Worm (Caenorhabditis elegans): ENCODE results near the gene ZK697.1.

The ZK697.1 gene

ce11 chrV:1794218-1794617 lies 41.6 kb downstream of the ZK697.1 start, which contains the start of gene F36H9.1:
TSS of gene F36H9.1 (plus strand) at chrV:1794518.
- TF ChIP-seq ref-1 (GFP tag; conservative IDR thresholded peaks at IDR 0.05) (no peak), klf-2 (GFP tag; conservative IDR thresholded peaks at IDR 0.05) (no peak), ztf-23 (GFP tag; IDR thresholded peaks at IDR 0.05) (no peak), cog-1 (tag; optimal IDR thresholded peaks at IDR 0.05) (no peak), med-1 (GFP tag; optimal IDR thresholded peaks at IDR 0.05; ENCODE audit: insufficient read depth) (no peak), T22C8.4 (GFP tag; IDR thresholded peaks at IDR 0.05) (no peak), flt-1 (GFP tag; IDR thresholded peaks at IDR 0.05) (no peak), tab-1 (GFP tag; IDR thresholded peaks at IDR 0.05) (no peak), ztf-29 (GFP tag; IDR thresholded peaks at IDR 0.05) (no peak)

- TF ChIP-seq tab-1 (GFP tag; IDR thresholded peaks at IDR 0.05) (no peak), klf-2 (GFP tag; conservative IDR thresholded peaks at IDR 0.05) (no peak), T22C8.4 (GFP tag; IDR thresholded peaks at IDR 0.05) (no peak), ztf-23 (GFP tag; IDR thresholded peaks at IDR 0.05) (no peak), ref-1 (GFP tag; conservative IDR thresholded peaks at IDR 0.05) (no peak), cog-1 (tag; optimal IDR thresholded peaks at IDR 0.05) (no peak), flt-1 (GFP tag; IDR thresholded peaks at IDR 0.05) (no peak), ztf-29 (GFP tag; IDR thresholded peaks at IDR 0.05) (no peak), med-1 (GFP tag; optimal IDR thresholded peaks at IDR 0.05; ENCODE audit: insufficient read depth) (no peak)
These were observed 45.3 kb downstream of the ZK697.1 start, which contains the start of gene F36H9.10 for ce11 chrV:1797900-1798299. TSS of gene F36H9.10 (plus strand) at chrV:1798200.

- TF ChIP-seq cog-1 (tag; optimal IDR thresholded peaks at IDR 0.05) (no peak), klf-2 (GFP tag; conservative IDR thresholded peaks at IDR 0.05) (no peak), ztf-29 (GFP tag; IDR thresholded peaks at IDR 0.05) (no peak), ref-1 (GFP tag; conservative IDR thresholded peaks at IDR 0.05) (no peak), ztf-23 (GFP tag; IDR thresholded peaks at IDR 0.05) (no peak), med-1 (GFP tag; optimal IDR thresholded peaks at IDR 0.05; ENCODE audit: insufficient read depth) (no peak), flt-1 (GFP tag; IDR thresholded peaks at IDR 0.05) (no peak), T22C8.4 (GFP tag; IDR thresholded peaks at IDR 0.05) (no peak), tab-1 (GFP tag; IDR thresholded peaks at IDR 0.05) (no peak)
These were observed 50.4 kb downstream of the ZK697.1 start, which contains the start of gene srt-41 for ce11 chrV:1803043-1803442. TSS of gene srt-41 (minus strand) at chrV:1803143.

Data from whole organism, midembryonic.